Worm (Caenorhabditis elegans) whole organism, young adult: ENCODE results near the gene Y41D4A.3.

Source experiments
- B0019.2 ChIP-seq: fragments of 200-800 bp; sonication (Bioruptor generic); conservative IDR thresholded peaks from 2 replicates; pipeline ENCODE4 v1.3.6; 2022; ENCODE audit warnings: missing genetic modification reagents, missing genetic modification characterization, missing compliant biosample characterization
- B0035.1 ChIP-seq: sonication (generic microtip); optimal IDR thresholded peaks from 2 replicates; lab custom pipeline; 2016; ENCODE audit warnings: missing genetic modification characterization, mild to moderate bottlenecking, missing compliant biosample characterization, missing genotype, missing genetic modification reagents
- B0261.1 ChIP-seq: sonication (generic microtip); optimal IDR thresholded peaks from 2 replicates; lab custom pipeline; 2016; ENCODE audit warnings: mild to moderate bottlenecking, missing genetic modification characterization, moderate library complexity, missing compliant biosample characterization
- B0336.3 ChIP-seq: fragments of 200-800 bp; sonication (Bioruptor generic); IDR thresholded peaks from 2 replicates; pipeline ENCODE4 v1.3.6; 2022; ENCODE audit warnings: missing genetic modification characterization, missing compliant biosample characterization
- F10E7.11 ChIP-seq: sonication (generic microtip); optimal IDR thresholded peaks from 2 replicates; lab custom pipeline; 2017; ENCODE audit warnings: mild to moderate bottlenecking, missing genetic modification characterization, moderate library complexity, missing compliant biosample characterization
- F23B12.7 ChIP-seq: sonication (generic microtip); optimal IDR thresholded peaks from 2 replicates; lab custom pipeline; 2017; ENCODE audit warnings: missing genetic modification characterization, mild to moderate bottlenecking, missing compliant biosample characterization, antibody characterized with exemption, moderate library complexity; ENCODE audit not compliant: insufficient read depth
- F37B4.10 ChIP-seq: fragments of 200-800 bp; sonication (Bioruptor generic); IDR thresholded peaks from 2 replicates; pipeline ENCODE4 v1.3.6; 2022; ENCODE audit warnings: missing genetic modification characterization, missing compliant biosample characterization
- F52B5.7 ChIP-seq: sonication (generic microtip); optimal IDR thresholded peaks from 2 replicates; lab custom pipeline; 2016; ENCODE audit warnings: mild to moderate bottlenecking, missing genetic modification characterization, missing compliant biosample characterization
- F57A8.1 ChIP-seq: fragments of 200-800 bp; sonication (Bioruptor generic); optimal IDR thresholded peaks from 2 replicates; lab custom pipeline; 2018; ENCODE audit warnings: mild to moderate bottlenecking, missing genetic modification characterization, moderate library complexity, missing compliant biosample characterization
- F57C9.4 ChIP-seq: sonication (generic microtip); optimal IDR thresholded peaks from 2 replicates; lab custom pipeline; 2017; ENCODE audit warnings: mild to moderate bottlenecking, missing genetic modification characterization, missing compliant biosample characterization
- K12H6.12 ChIP-seq: fragments of 200-800 bp; sonication (Bioruptor generic); optimal IDR thresholded peaks from 2 replicates; lab custom pipeline; 2018; ENCODE audit warnings: mild to moderate bottlenecking, missing genetic modification characterization, missing compliant biosample characterization
- Y53G8AR.9 ChIP-seq: fragments of 200-800 bp; sonication (Bioruptor generic); conservative IDR thresholded peaks from 2 replicates; pipeline ENCODE4 v1.3.6; 2022; ENCODE audit warnings: missing genetic modification reagents, missing genetic modification characterization, missing compliant biosample characterization
- Y67H2A.10 ChIP-seq: fragments of 200-800 bp; sonication (Bioruptor generic); conservative IDR thresholded peaks from 2 replicates; pipeline ENCODE4 v1.3.6; 2022; ENCODE audit warnings: missing genetic modification reagents, missing genetic modification characterization, missing compliant biosample characterization
- Y79H2A.3 ChIP-seq: fragments of 200-800 bp; sonication (Bioruptor generic); conservative IDR thresholded peaks from 2 replicates; pipeline ENCODE4 v1.3.6; 2022; ENCODE audit warnings: missing genetic modification reagents, missing genetic modification characterization, missing compliant biosample characterization
- akir-1 ChIP-seq: fragments of 200-800 bp; sonication (Bioruptor generic); optimal IDR thresholded peaks from 2 replicates; lab custom pipeline; 2018; ENCODE audit warnings: mild to moderate bottlenecking, missing genetic modification characterization, moderate library complexity, missing compliant biosample characterization
- atf-7 ChIP-seq: sonication (generic microtip); optimal IDR thresholded peaks from 2 replicates; lab custom pipeline; 2017; ENCODE audit warnings: mild to moderate bottlenecking, missing genetic modification characterization, missing compliant biosample characterization
- athp-1 ChIP-seq: sonication (generic microtip); optimal IDR thresholded peaks from 2 replicates; lab custom pipeline; 2017; ENCODE audit warnings: mild to moderate bottlenecking, missing genetic modification characterization, missing compliant biosample characterization
- attf-3 ChIP-seq: fragments of 200-800 bp; sonication (Bioruptor generic); conservative IDR thresholded peaks from 2 replicates; pipeline ENCODE4 v1.3.6; 2022; ENCODE audit warnings: missing genetic modification reagents, missing genetic modification characterization, missing compliant biosample characterization
- attf-6 ChIP-seq: fragments of 200-800 bp; sonication (Bioruptor generic); IDR thresholded peaks from 2 replicates; pipeline ENCODE4 v1.3.6; 2022; ENCODE audit warnings: missing genetic modification reagents, missing genetic modification characterization, missing compliant biosample characterization
- bed-1 ChIP-seq: fragments of 200-800 bp; sonication (Bioruptor generic); IDR thresholded peaks from 2 replicates; pipeline ENCODE4 v1.3.6; 2022; ENCODE audit warnings: missing genetic modification reagents, missing genetic modification characterization, missing compliant biosample characterization
- ccch-3 ChIP-seq: fragments of 200-800 bp; sonication (Bioruptor generic); optimal IDR thresholded peaks from 2 replicates; lab custom pipeline; 2018; ENCODE audit warnings: mild to moderate bottlenecking, missing genetic modification characterization, missing compliant biosample characterization
- ceh-27 ChIP-seq: fragments of 200-800 bp; sonication (Bioruptor generic); optimal IDR thresholded peaks from 2 replicates; lab custom pipeline; 2018; ENCODE audit warnings: mild to moderate bottlenecking, missing genetic modification characterization, moderate library complexity, missing compliant biosample characterization
- ceh-91 ChIP-seq: fragments of 200-800 bp; sonication (Bioruptor generic); IDR thresholded peaks from 2 replicates; pipeline ENCODE4 v1.3.6; 2022; ENCODE audit warnings: missing genetic modification reagents, missing genetic modification characterization, missing compliant biosample characterization
- die-1 ChIP-seq: sonication (generic microtip); optimal IDR thresholded peaks from 2 replicates; lab custom pipeline; 2016; ENCODE audit warnings: missing genotype, mild to moderate bottlenecking, missing genetic modification characterization, missing compliant biosample characterization
- dpff-1 ChIP-seq: sonication (generic microtip); optimal IDR thresholded peaks from 2 replicates; lab custom pipeline; 2017; ENCODE audit warnings: mild to moderate bottlenecking, missing genetic modification characterization, missing compliant biosample characterization
- egrh-3 ChIP-seq: fragments of 200-800 bp; sonication (Bioruptor generic); IDR thresholded peaks from 2 replicates; pipeline ENCODE4 v1.3.6; 2022; ENCODE audit warnings: missing genetic modification reagents, missing genetic modification characterization, missing compliant biosample characterization
- fkh-3 ChIP-seq: sonication (generic microtip); optimal IDR thresholded peaks from 2 replicates; lab custom pipeline; 2016; ENCODE audit warnings: mild to moderate bottlenecking, missing genetic modification characterization, missing compliant biosample characterization
- hrde-1 ChIP-seq: sonication (generic microtip); optimal IDR thresholded peaks from 2 replicates; lab custom pipeline; 2016; ENCODE audit warnings: missing genetic modification characterization, mild to moderate bottlenecking, missing compliant biosample characterization, moderate library complexity, missing genotype, missing genetic modification reagents, borderline replicate concordance
- let-526 ChIP-seq: fragments of 200-800 bp; sonication (Bioruptor generic); IDR thresholded peaks from 2 replicates; pipeline ENCODE4 v1.3.6; 2022; ENCODE audit warnings: missing genetic modification reagents, missing genetic modification characterization, missing compliant biosample characterization
- lin-54 ChIP-seq: fragments of 200-800 bp; sonication (Bioruptor generic); optimal IDR thresholded peaks from 2 replicates; lab custom pipeline; 2018; ENCODE audit warnings: mild to moderate bottlenecking, missing genetic modification characterization, missing compliant biosample characterization
- madf-8 ChIP-seq: fragments of 200-800 bp; sonication (Bioruptor generic); conservative IDR thresholded peaks from 2 replicates; pipeline ENCODE4 v1.3.6; 2022; ENCODE audit warnings: missing genetic modification reagents, missing genetic modification characterization, missing compliant biosample characterization
- mes-4 ChIP-seq: sonication (generic microtip); optimal IDR thresholded peaks from 2 replicates; lab custom pipeline; 2016; ENCODE audit warnings: missing genotype, missing genetic modification characterization, missing compliant biosample characterization
- nfya-1 ChIP-seq: sonication (generic microtip); optimal IDR thresholded peaks from 2 replicates; lab custom pipeline; 2017; ENCODE audit warnings: antibody characterized with exemption, missing compliant biosample characterization, missing genetic modification characterization, borderline replicate concordance; ENCODE audit not compliant: insufficient read depth
- nfyb-1 ChIP-seq: fragments of 200-800 bp; sonication (Bioruptor generic); IDR thresholded peaks from 2 replicates; pipeline ENCODE4 v1.3.6; 2022; ENCODE audit warnings: missing genetic modification reagents, missing genetic modification characterization, missing compliant biosample characterization
- nhr-179 ChIP-seq: sonication (generic microtip); optimal IDR thresholded peaks from 2 replicates; lab custom pipeline; 2016; ENCODE audit warnings: mild to moderate bottlenecking, missing genetic modification characterization, missing compliant biosample characterization
- nhr-80 ChIP-seq: sonication (generic microtip); optimal IDR thresholded peaks from 2 replicates; lab custom pipeline; 2016; ENCODE audit warnings: missing genetic modification characterization, missing compliant biosample characterization
- rcor-1 ChIP-seq: fragments of 200-800 bp; sonication (Bioruptor generic); IDR thresholded peaks from 2 replicates; pipeline ENCODE4 v1.3.6; 2022; ENCODE audit warnings: missing genetic modification reagents, missing genetic modification characterization, missing compliant biosample characterization
- repo-1 ChIP-seq: sonication (generic microtip); optimal IDR thresholded peaks from 2 replicates; lab custom pipeline; 2017; ENCODE audit warnings: mild to moderate bottlenecking, missing genetic modification characterization, missing compliant biosample characterization
- rpc-1 ChIP-seq, 2 experiments: fragments of 150-350 bp in 1 of 2; sonication (generic microtip) in 1 of 2; optimal IDR thresholded peaks; 2 replicates each; lab custom pipeline; 2014 to 2018; ENCODE audit warnings: missing biosample characterization in 1 of 2, missing genetic modification characterization in 1 of 2, missing genetic modification reagents in 1 of 2, missing genotype in 1 of 2
- sdz-38 ChIP-seq: sonication (generic microtip); optimal IDR thresholded peaks from 2 replicates; lab custom pipeline; 2016; ENCODE audit warnings: missing genotype, missing genetic modification characterization, missing compliant biosample characterization
- snpc-4 ChIP-seq, 5 experiments: fragments of 150-350 bp in 1 of 5; sonication (generic microtip) in 4 of 5; optimal IDR thresholded peaks; 2 replicates each; lab custom pipeline; 2014 to 2018; ENCODE audit warnings: missing genetic modification characterization in 5 of 5, missing biosample characterization in 3 of 5, antibody characterized with exemption in 2 of 5, mild to moderate bottlenecking in 2 of 5, missing compliant biosample characterization in 2 of 5, missing genotype in 2 of 5, moderate library complexity in 2 of 5, missing genetic modification reagents in 1 of 5
- somi-1 ChIP-seq: fragments of 200-800 bp; sonication (Bioruptor generic); optimal IDR thresholded peaks from 2 replicates; lab custom pipeline; 2018; ENCODE audit warnings: mild to moderate bottlenecking, missing genetic modification characterization, missing compliant biosample characterization
- sptf-2 ChIP-seq: fragments of 200-800 bp; sonication (Bioruptor generic); optimal IDR thresholded peaks from 2 replicates; lab custom pipeline; 2018; ENCODE audit warnings: mild to moderate bottlenecking, missing genetic modification characterization, missing compliant biosample characterization
- unc-130 ChIP-seq: sonication (generic microtip); optimal IDR thresholded peaks from 2 replicates; lab custom pipeline; 2016; ENCODE audit warnings: missing genetic modification reagents, missing genetic modification characterization, missing compliant biosample characterization
- xnd-1 ChIP-seq: sonication (generic microtip); optimal IDR thresholded peaks from 2 replicates; lab custom pipeline; 2016; ENCODE audit warnings: missing genotype, missing genetic modification reagents, missing genetic modification characterization, missing compliant biosample characterization
- zfh-2 ChIP-seq: fragments of 200-800 bp; sonication (Bioruptor generic); conservative IDR thresholded peaks from 2 replicates; pipeline ENCODE4 v1.3.6; 2022; ENCODE audit warnings: missing genetic modification reagents, missing genetic modification characterization, missing compliant biosample characterization
- zim-3 ChIP-seq: sonication (generic microtip); optimal IDR thresholded peaks from 2 replicates; lab custom pipeline; 2017; ENCODE audit warnings: mild to moderate bottlenecking, missing genetic modification characterization, moderate library complexity, missing compliant biosample characterization
- ztf-28 ChIP-seq: fragments of 200-800 bp; sonication (Bioruptor generic); IDR thresholded peaks from 2 replicates; pipeline ENCODE4 v1.3.6; 2022; ENCODE audit warnings: missing genetic modification reagents, missing genetic modification characterization, missing compliant biosample characterization

Gene Y41D4A.3

DNA sequence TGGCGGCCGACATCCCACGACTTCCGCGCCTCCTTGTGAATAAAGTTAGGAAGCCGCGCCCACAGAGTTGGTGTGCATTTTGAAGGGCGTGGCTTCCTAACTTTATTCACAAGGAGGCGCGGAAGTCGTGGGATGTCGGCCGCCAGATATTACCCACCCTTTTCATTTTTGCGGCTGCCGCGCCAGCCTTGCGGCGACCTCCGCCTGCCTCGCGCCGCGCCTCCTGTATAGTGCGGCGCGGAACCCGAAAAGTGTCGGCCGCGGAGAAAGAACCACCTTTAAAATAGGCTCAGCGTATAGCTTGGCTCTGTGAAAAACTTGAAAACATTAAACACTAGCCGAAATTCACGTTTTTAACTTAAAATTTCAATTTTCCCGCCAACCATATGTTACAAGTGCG lies 9.9 kb downstream of the Y41D4A.3 start (continued):
- TF ChIP-seq F23B12.7 (tag; lab: Kevin White, UChicago) (no peak), repo-1 (tag; lab: Kevin White, UChicago) (no peak), ceh-91 (GFP tag; lab: Robert Waterston, UW) (no peak), rpc-1 (optimal IDR thresholded peaks at IDR 0.05; lab: Kevin White, UChicago) (no peak), rpc-1 (tag; optimal IDR thresholded peaks at IDR 0.05; lab: Kevin White, UChicago) (peak; percentile 7), die-1 (tag; lab: Kevin White, UChicago) (no peak), K12H6.12 (tag; lab: Kevin White, UChicago) (no peak), mes-4 (tag; lab: Kevin White, UChicago) (no peak), unc-130 (GFP tag; lab: Kevin White, UChicago) (no peak), xnd-1 (peak; percentile 58), B0336.3 (GFP tag; lab: Robert Waterston, UW) (peak; percentile 54), attf-3 (GFP tag; lab: Robert Waterston, UW) (no peak), let-526 (GFP tag; lab: Robert Waterston, UW) (no peak), akir-1 (GFP tag; lab: Kevin White, UChicago) (no peak), somi-1 (no peak), F10E7.11 (tag; lab: Kevin White, UChicago) (no peak), lin-54 (GFP tag; lab: Kevin White, UChicago) (peak; percentile 56), Y79H2A.3 (GFP tag; lab: Robert Waterston, UW) (no peak), attf-6 (peak; percentile 90), Y67H2A.10 (GFP tag; lab: Robert Waterston, UW) (no peak), F57C9.4 (tag; lab: Kevin White, UChicago) (no peak), atf-7 (tag; lab: Kevin White, UChicago) (no peak), rcor-1 (GFP tag; lab: Robert Waterston, UW) (peak; percentile 73), egrh-3 (GFP tag; lab: Robert Waterston, UW) (peak; percentile 90), fkh-3 (tag; lab: Kevin White, UChicago) (no peak), ccch-3 (GFP tag; lab: Kevin White, UChicago) (no peak), athp-1 (no peak), F37B4.10 (no peak), ztf-28 (GFP tag; lab: Robert Waterston, UW) (0 out of 2 replicates have a peak, but pooled peaks have one; percentile 14), B0261.1 (tag; lab: Kevin White, UChicago) (no peak), F52B5.7 (no peak), ceh-27 (GFP tag; lab: Kevin White, UChicago) (no peak), nfyb-1 (GFP tag; lab: Robert Waterston, UW) (peak; percentile 57; the same call in 1 of the 2 replicates), bed-1 (no peak), B0019.2 (no peak), F57A8.1 (GFP tag; lab: Kevin White, UChicago) (no peak), nfya-1 (no peak), nhr-179 (tag; lab: Kevin White, UChicago) (no peak), sptf-2 (GFP tag; lab: Kevin White, UChicago) (no peak), B0035.1 (tag; lab: Kevin White, UChicago) (no peak), sdz-38 (tag; lab: Kevin White, UChicago) (no peak), snpc-4 (GFP tag; optimal IDR thresholded peaks at IDR 0.05; lab: Kevin White, UChicago) (peak; percentile 85), snpc-4 (tag; optimal IDR thresholded peaks at IDR 0.05; lab: Kevin White, UChicago) (peak; percentile 78 to 98 (median 92)), Y53G8AR.9 (GFP tag; lab: Robert Waterston, UW) (no peak), nhr-80 (tag; lab: Kevin White, UChicago) (no peak), dpff-1 (tag; lab: Kevin White, UChicago) (no peak), zim-3 (no peak), hrde-1 (tag; lab: Kevin White, UChicago) (no peak), zfh-2 (GFP tag; lab: Robert Waterston, UW) (peak; percentile 78), madf-8 (GFP tag; lab: Robert Waterston, UW) (no peak)
